Worm (Caenorhabditis elegans) whole organism, young adult: ENCODE results near the gene R102.3.

Experiments
- Y67H2A.10 ChIP-seq: fragments of 200-800 bp; sonication (Bioruptor generic); conservative IDR thresholded peaks from 2 replicates; pipeline ENCODE4 v1.3.6; 2022; ENCODE audit warnings: missing genetic modification reagents, missing genetic modification characterization, missing compliant biosample characterization
- bed-1 ChIP-seq: fragments of 200-800 bp; sonication (Bioruptor generic); IDR thresholded peaks from 2 replicates; pipeline ENCODE4 v1.3.6; 2022; ENCODE audit warnings: missing genetic modification reagents, missing genetic modification characterization, missing compliant biosample characterization
- cebp-1 ChIP-seq, 2 experiments: fragments of 200-800 bp in 1 of 2; sonication (Bioruptor generic) in 1 of 2; sonication (generic microtip) in 1 of 2; IDR thresholded peaks in 1 of 2; optimal IDR thresholded peaks in 1 of 2; 2 replicates each; pipeline versions ENCODE4 v1.3.6 to Lab custom; 2017 to 2022; ENCODE audit warnings: missing compliant biosample characterization in 2 of 2, missing genetic modification characterization in 2 of 2, mild to moderate bottlenecking in 1 of 2, missing genetic modification reagents in 1 of 2, moderate library complexity in 1 of 2
- ceh-58 ChIP-seq: fragments of 200-800 bp; sonication (Bioruptor generic); IDR thresholded peaks from 2 replicates; pipeline ENCODE4 v1.3.6; 2022; ENCODE audit warnings: missing genetic modification characterization, missing compliant biosample characterization
- lag-1 ChIP-seq: fragments of 200-800 bp; sonication (Bioruptor generic); IDR thresholded peaks from 2 replicates; pipeline ENCODE4 v1.3.6; 2022; ENCODE audit warnings: missing genetic modification reagents, missing genetic modification characterization, missing compliant biosample characterization
- nfya-1 ChIP-seq: sonication (generic microtip); optimal IDR thresholded peaks from 2 replicates; lab custom pipeline; 2017; ENCODE audit warnings: antibody characterized with exemption, missing compliant biosample characterization, missing genetic modification characterization, borderline replicate concordance; ENCODE audit not compliant: insufficient read depth

- TF ChIP-seq ceh-58 (GFP tag; lab: Robert Waterston, UW) (no peak), Y67H2A.10 (no peak), nfya-1 (tag; lab: Kevin White, UChicago) (no peak), bed-1 (GFP tag; lab: Robert Waterston, UW) (no peak), cebp-1 (GFP tag; IDR thresholded peaks at IDR 0.05; lab: Robert Waterston, UW) (no peak), cebp-1 (tag; optimal IDR thresholded peaks at IDR 0.05; lab: Kevin White, UChicago) (no peak), lag-1 (no peak)
Observed at ce11 chrIV:10699000-10699399, 9.7 kb downstream of the R102.3 start.
